Fruit fly (Drosophila melanogaster) whole organism, embryonic: ENCODE data around the gene Trm7-32.

Source experiments
- Atf-2 ChIP-seq: fragments of 200-800 bp; sonication (Bioruptor generic); optimal IDR thresholded peaks from 2 replicates; lab custom pipeline; 2016; ENCODE audit warnings: missing biosample characterization, missing genetic modification characterization
- Atf6 ChIP-seq: fragments of 200-800 bp; sonication (Bioruptor generic); IDR thresholded peaks from 2 replicates; pipeline ENCODE4 v1.3.6; 2022; ENCODE audit warnings: missing biosample characterization, missing genetic modification characterization
- Bgb ChIP-seq: fragments of 200-800 bp; sonication (Bioruptor generic); IDR thresholded peaks from 2 replicates; pipeline ENCODE4 v1.3.6; 2022; ENCODE audit warnings: missing biosample characterization, missing genetic modification characterization; ENCODE audit not compliant: partially characterized antibody
- CG10147 ChIP-seq: fragments of 200-800 bp; sonication (Bioruptor generic); optimal IDR thresholded peaks from 2 replicates; lab custom pipeline; 2019; ENCODE audit warnings: missing biosample characterization, mild to moderate bottlenecking, missing genetic modification characterization, moderate library complexity
- CG10267 ChIP-seq: fragments of 200-800 bp; sonication (Bioruptor generic); optimal IDR thresholded peaks from 2 replicates; lab custom pipeline; 2018; ENCODE audit warnings: missing biosample characterization, mild to moderate bottlenecking, missing genetic modification characterization, moderate library complexity
- CG10959 ChIP-seq: fragments of 200-800 bp; sonication (Bioruptor generic); IDR thresholded peaks from 2 replicates; pipeline ENCODE4 v1.3.6; 2022; ENCODE audit warnings: missing biosample characterization, missing genetic modification characterization
- CG15269 ChIP-seq: fragments of 200-800 bp; sonication (Bioruptor generic); optimal IDR thresholded peaks from 2 replicates; lab custom pipeline; 2018; ENCODE audit warnings: missing biosample characterization, mild to moderate bottlenecking, missing genetic modification characterization, moderate library complexity
- CG1647 ChIP-seq: fragments of 200-800 bp; sonication (Bioruptor generic); optimal IDR thresholded peaks from 3 replicates; lab custom pipeline; 2016; ENCODE audit warnings: missing biosample characterization, missing genetic modification characterization
- CG16779 ChIP-seq: fragments of 200-800 bp; sonication (Bioruptor generic); IDR thresholded peaks from 2 replicates; pipeline ENCODE4 v1.3.6; 2022; ENCODE audit warnings: missing biosample characterization, missing genetic modification characterization
- CG17361 ChIP-seq: fragments of 200-800 bp; sonication (Bioruptor generic); IDR thresholded peaks from 3 replicates; pipeline ENCODE4 v1.3.6; 2022; ENCODE audit warnings: missing biosample characterization, missing genetic modification characterization
- CG17385 ChIP-seq: fragments of 200-800 bp; sonication (Bioruptor generic); optimal IDR thresholded peaks from 3 replicates; lab custom pipeline; 2018; ENCODE audit warnings: missing biosample characterization, mild to moderate bottlenecking, missing genetic modification characterization
- CG17568 ChIP-seq: fragments of 200-800 bp; sonication (Bioruptor generic); optimal IDR thresholded peaks from 2 replicates; lab custom pipeline; 2018; ENCODE audit warnings: missing biosample characterization, mild to moderate bottlenecking, missing genetic modification characterization, moderate library complexity
- CG17612 ChIP-seq: fragments of 200-800 bp; sonication (Bioruptor generic); IDR thresholded peaks from 2 replicates; pipeline ENCODE4 v1.3.6; 2022; ENCODE audit warnings: missing biosample characterization, missing genetic modification characterization
- CG2875 ChIP-seq: fragments of 200-800 bp; sonication (Bioruptor generic); optimal IDR thresholded peaks from 2 replicates; lab custom pipeline; 2017; ENCODE audit warnings: missing biosample characterization, mild to moderate bottlenecking, missing genetic modification characterization, missing genetic modification reagents
- CG31388 ChIP-seq: fragments of 200-800 bp; sonication (Bioruptor generic); optimal IDR thresholded peaks from 2 replicates; lab custom pipeline; 2016; ENCODE audit warnings: missing biosample characterization, missing genetic modification characterization
- CG32532 ChIP-seq: fragments of 200-800 bp; sonication (Bioruptor generic); IDR thresholded peaks from 2 replicates; pipeline ENCODE4 v1.3.6; 2022; ENCODE audit warnings: missing biosample characterization, missing genetic modification characterization
- CG4404 ChIP-seq: fragments of 200-800 bp; sonication (Bioruptor generic); IDR thresholded peaks from 2 replicates; pipeline ENCODE4 v1.3.6; 2022; ENCODE audit warnings: missing biosample characterization, missing genetic modification characterization
- CG4854 ChIP-seq: fragments of 200-800 bp; sonication (Bioruptor generic); optimal IDR thresholded peaks from 2 replicates; lab custom pipeline; 2016; ENCODE audit warnings: missing biosample characterization, missing genetic modification characterization, inconsistent platforms
- CG7786 ChIP-seq: fragments of 200-800 bp; sonication (Bioruptor generic); optimal IDR thresholded peaks from 2 replicates; lab custom pipeline; 2016; ENCODE audit warnings: missing biosample characterization, missing genetic modification characterization
- CTCF ChIP-seq: fragments of 200-800 bp; sonication (Bioruptor generic); optimal IDR thresholded peaks from 2 replicates; lab custom pipeline; 2017; ENCODE audit warnings: missing biosample characterization, mild to moderate bottlenecking, missing genetic modification characterization, moderate library complexity
- Dad ChIP-seq: fragments of 200-800 bp; sonication (Bioruptor generic); optimal IDR thresholded peaks from 3 replicates; lab custom pipeline; 2016; ENCODE audit warnings: missing biosample characterization, missing genetic modification characterization
- Eip74EF ChIP-seq, 2 experiments: fragments of 200-800 bp in 1 of 2; fragments of >200 bp in 1 of 2; sonication (Bioruptor generic) in 1 of 2; optimal IDR thresholded peaks; 2 replicates each; lab custom pipeline; 2017 to 2019; ENCODE audit warnings: missing biosample characterization in 2 of 2, missing genetic modification characterization in 2 of 2, mild to moderate bottlenecking in 1 of 2, moderate library complexity in 1 of 2
- Fer3 ChIP-seq: fragments of 200-800 bp; sonication (Bioruptor generic); optimal IDR thresholded peaks from 2 replicates; lab custom pipeline; 2018; ENCODE audit warnings: missing biosample characterization, mild to moderate bottlenecking, missing genetic modification characterization, moderate library complexity
- HHEX ChIP-seq: fragments of 200-800 bp; sonication (Bioruptor generic); optimal IDR thresholded peaks from 3 replicates; lab custom pipeline; 2017; ENCODE audit warnings: missing biosample characterization, mild to moderate bottlenecking, missing genetic modification characterization, missing genetic modification reagents
- Hr51 ChIP-seq, 2 experiments: fragments of 200-800 bp; sonication (Bioruptor generic); optimal IDR thresholded peaks; 2 replicates in 1 of 2; 3 replicates in 1 of 2; lab custom pipeline; 2016 to 2018; ENCODE audit warnings: missing biosample characterization in 2 of 2, missing genetic modification characterization in 2 of 2, mild to moderate bottlenecking in 1 of 2, moderate library complexity in 1 of 2
- NC2β ChIP-seq: fragments of 200-800 bp; sonication (Bioruptor generic); optimal IDR thresholded peaks from 2 replicates; lab custom pipeline; 2016; ENCODE audit warnings: missing biosample characterization, missing genetic modification characterization
- Sin3A ChIP-seq: fragments of >200 bp; optimal IDR thresholded peaks from 2 replicates; lab custom pipeline; 2018
- Sry-δ ChIP-seq: fragments of 200-800 bp; sonication (Bioruptor generic); optimal IDR thresholded peaks from 2 replicates; lab custom pipeline; 2016; ENCODE audit warnings: missing biosample characterization, missing genetic modification characterization
- Xrp1 ChIP-seq: fragments of 200-800 bp; sonication (Bioruptor generic); IDR thresholded peaks from 2 replicates; pipeline ENCODE4 v1.3.6; 2022; ENCODE audit warnings: missing biosample characterization, missing genetic modification characterization
- caup ChIP-seq: fragments of 200-800 bp; sonication (Bioruptor generic); optimal IDR thresholded peaks from 3 replicates; lab custom pipeline; 2017; ENCODE audit warnings: missing biosample characterization, mild to moderate bottlenecking, missing genetic modification characterization, moderate library complexity; ENCODE audit not compliant: severe bottlenecking
- chn ChIP-seq: fragments of 200-800 bp; sonication (Bioruptor generic); optimal IDR thresholded peaks from 2 replicates; lab custom pipeline; 2016; ENCODE audit warnings: missing biosample characterization, missing genetic modification characterization
- dimm ChIP-seq: fragments of 200-800 bp; sonication (Bioruptor generic); IDR thresholded peaks from 2 replicates; pipeline ENCODE4 v1.3.6; 2022; ENCODE audit warnings: missing biosample characterization, missing genetic modification characterization
- dm ChIP-seq: fragments of 200-800 bp; sonication (Bioruptor generic); optimal IDR thresholded peaks from 3 replicates; lab custom pipeline; 2016; ENCODE audit warnings: missing biosample characterization, missing genetic modification characterization
- eve ChIP-seq, 2 experiments: fragments of >200 bp; optimal IDR thresholded peaks; 2 replicates each; lab custom pipeline; 2017; ENCODE audit warnings: missing biosample characterization in 2 of 2, missing genetic modification characterization in 2 of 2
- fd3F ChIP-seq: fragments of 200-800 bp; sonication (Bioruptor generic); optimal IDR thresholded peaks from 2 replicates; lab custom pipeline; 2018; ENCODE audit warnings: missing biosample characterization, mild to moderate bottlenecking, missing genetic modification characterization, moderate library complexity
- grau ChIP-seq: fragments of 200-800 bp; optimal IDR thresholded peaks from 3 replicates; lab custom pipeline; 2019; ENCODE audit warnings: missing biosample characterization, mild to moderate bottlenecking, missing genetic modification characterization, moderate library complexity
- hbn ChIP-seq: fragments of 200-800 bp; sonication (Bioruptor generic); IDR thresholded peaks from 2 replicates; pipeline ENCODE4 v1.3.6; 2022; ENCODE audit warnings: missing biosample characterization, missing genetic modification characterization; ENCODE audit not compliant: partially characterized antibody
- kay ChIP-seq: fragments of 200-800 bp; sonication (Bioruptor generic); optimal IDR thresholded peaks from 2 replicates; lab custom pipeline; 2016; ENCODE audit warnings: missing biosample characterization, missing genetic modification characterization
- knrl ChIP-seq: fragments of 200-800 bp; sonication (Bioruptor generic); IDR thresholded peaks from 3 replicates; pipeline ENCODE4 v1.3.6; 2022; ENCODE audit warnings: missing biosample characterization, missing genetic modification characterization; ENCODE audit not compliant: partially characterized antibody
- luna ChIP-seq: fragments of 200-800 bp; sonication (Bioruptor generic); optimal IDR thresholded peaks from 2 replicates; lab custom pipeline; 2016; ENCODE audit warnings: missing biosample characterization, missing genetic modification characterization
- mld ChIP-seq: fragments of 200-800 bp; sonication (Bioruptor generic); IDR thresholded peaks from 3 replicates; pipeline ENCODE4 v1.3.6; 2022; ENCODE audit warnings: missing biosample characterization, missing genetic modification characterization; ENCODE audit not compliant: partially characterized antibody
- nom ChIP-seq: fragments of 200-800 bp; sonication (Bioruptor generic); optimal IDR thresholded peaks from 2 replicates; lab custom pipeline; 2017; ENCODE audit warnings: missing biosample characterization, missing genetic modification characterization, mild to moderate bottlenecking, moderate library complexity, missing genetic modification reagents
- sisA ChIP-seq: fragments of 200-800 bp; sonication (Bioruptor generic); IDR thresholded peaks from 2 replicates; pipeline ENCODE4 v1.3.6; 2022; ENCODE audit warnings: missing biosample characterization, missing genetic modification characterization
- slbo ChIP-seq: fragments of 200-800 bp; sonication (Bioruptor generic); IDR thresholded peaks from 2 replicates; pipeline ENCODE4 v1.3.6; 2022; ENCODE audit warnings: missing biosample characterization, missing genetic modification characterization
- slou ChIP-seq: fragments of 200-800 bp; sonication (Bioruptor generic); optimal IDR thresholded peaks from 3 replicates; lab custom pipeline; 2016; ENCODE audit warnings: missing biosample characterization, missing genetic modification characterization
- sna ChIP-seq: fragments of 200-800 bp; sonication (Bioruptor generic); IDR thresholded peaks from 2 replicates; pipeline ENCODE4 v1.3.6; 2022; ENCODE audit warnings: missing biosample characterization, missing genetic modification characterization; ENCODE audit not compliant: partially characterized antibody
- tll ChIP-seq, 2 experiments: fragments of 200-800 bp in 1 of 2; fragments of >200 bp in 1 of 2; sonication (Bioruptor generic) in 1 of 2; optimal IDR thresholded peaks; 2 replicates each; lab custom pipeline; 2017 to 2019; ENCODE audit warnings: missing biosample characterization in 2 of 2, missing genetic modification characterization in 2 of 2, mild to moderate bottlenecking in 1 of 2, moderate library complexity in 1 of 2
- tna ChIP-seq: fragments of 200-800 bp; sonication (Bioruptor generic); IDR thresholded peaks from 2 replicates; pipeline ENCODE4 v1.3.6; 2022; ENCODE audit warnings: missing biosample characterization, missing genetic modification characterization; ENCODE audit not compliant: partially characterized antibody
- z ChIP-seq: fragments of 200-800 bp; sonication (Bioruptor generic); IDR thresholded peaks from 3 replicates; pipeline ENCODE4 v1.3.6; 2022; ENCODE audit warnings: missing biosample characterization, missing genetic modification characterization
- zfh2 ChIP-seq: fragments of 200-800 bp; sonication (Bioruptor generic); optimal IDR thresholded peaks from 2 replicates; lab custom pipeline; 2016; ENCODE audit warnings: missing biosample characterization, missing genetic modification characterization

Trm7-32 gene

DNA sequence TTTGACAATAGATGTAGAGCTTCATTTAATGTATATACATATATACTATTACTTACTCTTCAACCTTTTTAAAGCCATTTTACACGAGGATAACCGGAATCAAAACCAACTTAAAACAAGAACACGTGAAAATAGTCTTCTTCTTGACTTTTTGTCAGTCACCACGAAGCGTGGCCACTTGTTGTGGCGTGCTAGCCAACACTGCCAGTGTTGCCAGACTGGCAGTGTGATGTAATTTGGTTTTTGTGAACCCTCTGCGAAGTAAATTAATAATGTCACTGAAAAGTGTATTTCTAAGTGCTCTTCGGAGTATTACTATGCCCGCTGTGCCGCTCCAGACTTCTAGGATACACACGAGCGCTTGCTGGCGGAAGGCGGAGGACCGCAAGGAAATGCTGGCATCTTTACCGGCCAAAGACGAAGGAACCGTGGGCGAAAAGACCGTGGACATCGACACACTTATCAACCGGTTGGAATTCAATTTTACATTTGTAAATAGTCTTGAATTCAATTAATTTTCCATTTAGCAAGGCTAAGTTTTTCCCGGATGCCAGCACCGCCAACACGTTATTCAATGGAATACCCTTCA lies 32.1 kb downstream of the Trm7-32 start, which contains the start of the genes Ns1 and mRpS11 (continued):
- TF ChIP-seq slbo (peak; percentile 58), eve (GFP tag; optimal IDR thresholded peaks at IDR 0.05; lab: Kevin White, UChicago) (no peak), CG17361 (GFP tag; lab: Robert Waterston, UW) (0 out of 3 replicates have a peak, but pooled peaks have one; percentile 35), NC2β (GFP tag; lab: Kevin White, UChicago) (peak; percentile 61), sisA (0 out of 2 replicates have a peak, but pooled peaks have one; percentile 27), Eip74EF (GFP tag; optimal IDR thresholded peaks at IDR 0.05; lab: Kevin White, UChicago) (no peak), knrl (GFP tag; lab: Robert Waterston, UW) (peak; percentile 30; the same call in 1 of the 3 replicates), luna (GFP tag; lab: Kevin White, UChicago) (no peak), CG17385 (peak; percentile 98), CG16779 (GFP tag; lab: Robert Waterston, UW) (no peak), fd3F (no peak), grau (peak; percentile 47), z (GFP tag; lab: Robert Waterston, UW) (no peak), kay (GFP tag; lab: Kevin White, UChicago) (no peak), CG4854 (GFP tag; lab: Kevin White, UChicago) (peak; percentile 3), sna (GFP tag; lab: Robert Waterston, UW) (0 out of 2 replicates have a peak, but pooled peaks have one; percentile 17), zfh2 (GFP tag; lab: Kevin White, UChicago) (peak; percentile 52), Sry-δ (peak; percentile 11), CG17568 (GFP tag; lab: Kevin White, UChicago) (peak; percentile 9), slou (GFP tag; lab: Kevin White, UChicago) (no peak), CG10147 (GFP tag; lab: Kevin White, UChicago) (no peak), Bgb (GFP tag; lab: Robert Waterston, UW) (peak; percentile 43; the same call in 1 of the 2 replicates), chn (GFP tag; lab: Kevin White, UChicago) (peak; percentile 30), caup (GFP tag; lab: Kevin White, UChicago) (peak; percentile 54), dimm (no peak), CG31388 (GFP tag; lab: Kevin White, UChicago) (no peak), Sin3A (peak; percentile 79), CG17612 (no peak), Atf6 (GFP tag; lab: Robert Waterston, UW) (0 out of 2 replicates have a peak, but pooled peaks have one; percentile 7), CG4404 (no peak), CG7786 (GFP tag; lab: Kevin White, UChicago) (peak; percentile 55), Hr51 (GFP tag; optimal IDR thresholded peaks at IDR 0.05; lab: Kevin White, UChicago) (no peak), mld (GFP tag; lab: Robert Waterston, UW) (no peak), hbn (no peak), CG10267 (tag; lab: Kevin White, UChicago) (peak; percentile 95), tll (GFP tag; optimal IDR thresholded peaks at IDR 0.05; lab: Kevin White, UChicago) (no peak), CG1647 (GFP tag; lab: Kevin White, UChicago) (no peak), CG2875 (GFP tag; lab: Kevin White, UChicago) (no peak), CG32532 (peak; percentile 52), nom (GFP tag; lab: Kevin White, UChicago) (peak; percentile 40), Atf-2 (GFP tag; lab: Kevin White, UChicago) (peak; percentile 2), CG10959 (GFP tag; lab: Robert Waterston, UW) (no peak), CG15269 (no peak), Xrp1 (GFP tag; lab: Robert Waterston, UW) (peak; percentile 25; the same call in 1 of the 2 replicates), Fer3 (tag; lab: Kevin White, UChicago) (peak; percentile 19), Dad (GFP tag; lab: Kevin White, UChicago) (peak; percentile 70), tna (GFP tag; lab: Robert Waterston, UW) (no peak), CTCF (GFP tag; lab: Kevin White, UChicago) (peak; percentile 13), dm (GFP tag; lab: Kevin White, UChicago) (peak; percentile 99), HHEX (GFP tag; lab: Kevin White, UChicago) (no peak)
